Fruit fly (Drosophila melanogaster): ENCODE data around the gene Jon66Ci.

Jon66Ci gene

dm6 chr3L:8394944-8395343, 3.6 kb downstream of the Jon66Ci start (continued):
- TF ChIP-seq sqz (GFP tag; optimal IDR thresholded peaks at IDR 0.05) (no peak), CG6654 (GFP tag; optimal IDR thresholded peaks at IDR 0.05) (peak; percentile 100), Hmx (GFP tag; optimal IDR thresholded peaks at IDR 0.05) (no peak), en (GFP tag; optimal IDR thresholded peaks at IDR 0.05) (no peak), zfh1 (GFP tag; IDR thresholded peaks at IDR 0.05) (0 out of 3 replicates have a peak, but pooled peaks have one; percentile 39), CG3281 (GFP tag; optimal IDR thresholded peaks at IDR 0.05) (no peak), schlank (tag; optimal IDR thresholded peaks at IDR 0.05) (no peak), eyg (GFP tag; optimal IDR thresholded peaks at IDR 0.05) (no peak), CG3163 (GFP tag; optimal IDR thresholded peaks at IDR 0.05) (no peak), Side (GFP tag; optimal IDR thresholded peaks at IDR 0.05) (no peak), Ssrp (tag; optimal IDR thresholded peaks at IDR 0.05) (no peak), CG9797 (GFP tag; optimal IDR thresholded peaks at IDR 0.05) (no peak), Hr39 (optimal IDR thresholded peaks at IDR 0.05) (no peak), ash1 (GFP tag; optimal IDR thresholded peaks at IDR 0.05) (no peak), tap (tag; optimal IDR thresholded peaks at IDR 0.05) (no peak), onecut (GFP tag; IDR thresholded peaks at IDR 0.05) (no peak), CG16813 (GFP tag; IDR thresholded peaks at IDR 0.05; ENCODE audit: partially characterized antibody) (0 out of 3 replicates have a peak, but pooled peaks have one; percentile 25), hkb (optimal IDR thresholded peaks at IDR 0.05) (no peak), hkb (GFP tag; IDR thresholded peaks at IDR 0.05) (no peak), CG13296 (GFP tag; optimal IDR thresholded peaks at IDR 0.05) (no peak), cad (GFP tag; optimal IDR thresholded peaks at IDR 0.05) (peak; percentile 92), pnt (GFP tag; optimal IDR thresholded peaks at IDR 0.05) (no peak), Oaz (GFP tag; IDR thresholded peaks at IDR 0.05) (no peak), CG10321 (GFP tag; IDR thresholded peaks at IDR 0.05) (no peak), Drgx (GFP tag; IDR thresholded peaks at IDR 0.05) (0 out of 2 replicates have a peak, but pooled peaks have one; percentile 15), HmgD (GFP tag; optimal IDR thresholded peaks at IDR 0.05) (no peak), CG15073 (GFP tag; optimal IDR thresholded peaks at IDR 0.05) (no peak), NC2α (GFP tag; optimal IDR thresholded peaks at IDR 0.05) (no peak), shn (GFP tag; optimal IDR thresholded peaks at IDR 0.05) (no peak), CG8924 (tag; optimal IDR thresholded peaks at IDR 0.05) (no peak), CG1603 (tag; optimal IDR thresholded peaks at IDR 0.05) (peak; percentile 25), gcm2 (GFP tag; optimal IDR thresholded peaks at IDR 0.05) (no peak), ranshi (GFP tag; IDR thresholded peaks at IDR 0.05) (no peak), Bgb (GFP tag; IDR thresholded peaks at IDR 0.05; ENCODE audit: partially characterized antibody) (peak; percentile 61), ab (GFP tag; optimal IDR thresholded peaks at IDR 0.05) (no peak), CG31224 (GFP tag; IDR thresholded peaks at IDR 0.05) (no peak), slbo (GFP tag; IDR thresholded peaks at IDR 0.05) (no peak), Awh (GFP tag; IDR thresholded peaks at IDR 0.05) (no peak), ara (GFP tag; IDR thresholded peaks at IDR 0.05) (no peak), C15 (GFP tag; IDR thresholded peaks at IDR 0.05) (no peak), CG30431 (GFP tag; optimal IDR thresholded peaks at IDR 0.05) (no peak), CG17359 (tag; optimal IDR thresholded peaks at IDR 0.05) (no peak), D19B (GFP tag; optimal IDR thresholded peaks at IDR 0.05) (no peak), cwo (GFP tag; optimal IDR thresholded peaks at IDR 0.05) (no peak), HmgZ (tag; optimal IDR thresholded peaks at IDR 0.05) (peak; percentile 12), org-1 (GFP tag; optimal IDR thresholded peaks at IDR 0.05) (no peak), Dp (GFP tag; optimal IDR thresholded peaks at IDR 0.05) (peak; percentile 69), zen (tag; optimal IDR thresholded peaks at IDR 0.05) (no peak), CG8359 (GFP tag; optimal IDR thresholded peaks at IDR 0.05; ENCODE audit: borderline replicate concordance) (no peak), CG1233 (GFP tag; optimal IDR thresholded peaks at IDR 0.05) (no peak), Eip74EF (GFP tag; optimal IDR thresholded peaks at IDR 0.05) (no peak), Hmr (GFP tag; optimal IDR thresholded peaks at IDR 0.05) (no peak), CG4820 (GFP tag; optimal IDR thresholded peaks at IDR 0.05) (no peak)

All from whole organism, embryonic.